4 fruit fly cellular contexts compared by ENCODE assay signal in genomic region chrX:9993427-9994218, dm6.
A peak's percentile ranks its signal among the peaks of the same experiment; 100 is the strongest.
TF ChIP-seq lines count a peak whose summit lies in the region.

No protein-coding gene starts in this region.

- no peak for TF ChIP-seq CTCF in whole organism, embryonic (GFP tag; optimal IDR thresholded peaks at IDR 0.05; lab: Kevin White, UChicago)

TF ChIP-seq in whole organism, embryonic, 481 proteins besides CTCF, POLR2A, EP300 and RAD21 (continues in another document):
- TF ChIP-seq CG32532 (GFP tag; IDR thresholded peaks at IDR 0.05; lab: Robert Waterston, UW) = 0 out of 2 replicates have a peak, but pooled peaks have one; percentile 26
- TF ChIP-seq corto (GFP tag; optimal IDR thresholded peaks at IDR 0.05; lab: Kevin White, UChicago) = no peak
- no peak for TF ChIP-seq CG11247 (GFP tag; IDR thresholded peaks at IDR 0.05; lab: Robert Waterston, UW)
- TF ChIP-seq CG4820 (GFP tag; optimal IDR thresholded peaks at IDR 0.05; lab: Kevin White, UChicago) = no peak
- TF ChIP-seq Nf-YA (GFP tag; IDR thresholded peaks at IDR 0.05; lab: Robert Waterston, UW) = no peak
- no peak for TF ChIP-seq CG34376 (GFP tag; optimal IDR thresholded peaks at IDR 0.05; lab: Kevin White, UChicago)
- peak; percentile 15 for TF ChIP-seq Oli (tag; optimal IDR thresholded peaks at IDR 0.05; lab: Kevin White, UChicago)
- TF ChIP-seq rib (GFP tag; IDR thresholded peaks at IDR 0.05; lab: Robert Waterston, UW) = no peak
- no peak for TF ChIP-seq ftz-f1 (GFP tag; optimal IDR thresholded peaks at IDR 0.05; lab: Kevin White, UChicago)
- TF ChIP-seq MESR4 (GFP tag; optimal IDR thresholded peaks at IDR 0.05; lab: Kevin White, UChicago) = no peak
- no peak for TF ChIP-seq Chrac-16 (GFP tag; optimal IDR thresholded peaks at IDR 0.05; lab: Kevin White, UChicago)
- no peak for TF ChIP-seq tgo (GFP tag; IDR thresholded peaks at IDR 0.05; lab: Robert Waterston, UW)
- no peak for TF ChIP-seq CG6689 (GFP tag; IDR thresholded peaks at IDR 0.05; lab: Robert Waterston, UW)
- no peak for TF ChIP-seq CG4617 (GFP tag; optimal IDR thresholded peaks at IDR 0.05; lab: Kevin White, UChicago; ENCODE audit: borderline replicate concordance)
- TF ChIP-seq Neu2 (GFP tag; optimal IDR thresholded peaks at IDR 0.05; lab: Kevin White, UChicago; ENCODE audit: borderline replicate concordance) = no peak
- TF ChIP-seq p53 (GFP tag; optimal IDR thresholded peaks at IDR 0.05; lab: Kevin White, UChicago) = no peak
- no peak for TF ChIP-seq Eip74EF (GFP tag; optimal IDR thresholded peaks at IDR 0.05; lab: Kevin White, UChicago)
- no peak for TF ChIP-seq Rx (GFP tag; IDR thresholded peaks at IDR 0.05; lab: Robert Waterston, UW)
- TF ChIP-seq tin (GFP tag; optimal IDR thresholded peaks at IDR 0.05; lab: Kevin White, UChicago) = no peak
- TF ChIP-seq chif (GFP tag; optimal IDR thresholded peaks at IDR 0.05; lab: Kevin White, UChicago) = no peak
- TF ChIP-seq CG6683 (GFP tag; optimal IDR thresholded peaks at IDR 0.05; lab: Kevin White, UChicago) = no peak
- no peak for TF ChIP-seq grau (tag; optimal IDR thresholded peaks at IDR 0.05; lab: Kevin White, UChicago)
- no peak for TF ChIP-seq CG13624 (GFP tag; optimal IDR thresholded peaks at IDR 0.05; lab: Kevin White, UChicago)

TF ChIP-seq in whole organism, prepupa, 60 proteins besides CTCF, POLR2A, EP300 and RAD21 (continues in another document):
- TF ChIP-seq Sox102F (GFP tag; optimal IDR thresholded peaks at IDR 0.05; lab: Kevin White, UChicago) = no peak
- no peak for TF ChIP-seq dsx (GFP tag; optimal IDR thresholded peaks at IDR 0.05; lab: Kevin White, UChicago; ENCODE audit: poor library complexity, severe bottlenecking)
- TF ChIP-seq Sox15 (GFP tag; optimal IDR thresholded peaks at IDR 0.05; lab: Kevin White, UChicago) = no peak
- TF ChIP-seq Hr39 (GFP tag; optimal IDR thresholded peaks at IDR 0.05; lab: Kevin White, UChicago) = peak; percentile 38
- no peak for TF ChIP-seq vri (GFP tag; optimal IDR thresholded peaks at IDR 0.05; lab: Kevin White, UChicago)
- no peak for TF ChIP-seq CG4318 (GFP tag; optimal IDR thresholded peaks at IDR 0.05; lab: Kevin White, UChicago)
- TF ChIP-seq topi (GFP tag; optimal IDR thresholded peaks at IDR 0.05; lab: Kevin White, UChicago) = no peak
- no peak for TF ChIP-seq CG9139 (GFP tag; optimal IDR thresholded peaks at IDR 0.05; lab: Kevin White, UChicago)
- TF ChIP-seq Smox (GFP tag; optimal IDR thresholded peaks at IDR 0.05; lab: Kevin White, UChicago) = peak; percentile 1
- peak; percentile 29 for TF ChIP-seq Lpt (GFP tag; optimal IDR thresholded peaks at IDR 0.05; lab: Kevin White, UChicago)
- peak; percentile 65 for TF ChIP-seq eg (GFP tag; IDR thresholded peaks at IDR 0.05; lab: Robert Waterston, UW)
- no peak for TF ChIP-seq dac (GFP tag; optimal IDR thresholded peaks at IDR 0.05; lab: Kevin White, UChicago)
- TF ChIP-seq achi (GFP tag; optimal IDR thresholded peaks at IDR 0.05; lab: Kevin White, UChicago) = no peak
- TF ChIP-seq CG6163 (GFP tag; IDR thresholded peaks at IDR 0.05; lab: Robert Waterston, UW) = peak; percentile 8; the same call in 2 of the 3 replicates
- peak; percentile 64 for TF ChIP-seq svp (GFP tag; lab: Kevin White, UChicago)
- no peak for TF ChIP-seq Ets96B (tag; optimal IDR thresholded peaks at IDR 0.05; lab: Kevin White, UChicago)
- TF ChIP-seq Blimp-1 (GFP tag; optimal IDR thresholded peaks at IDR 0.05; lab: Kevin White, UChicago) = peak; percentile 76
- no peak for TF ChIP-seq CG6792 (GFP tag; optimal IDR thresholded peaks at IDR 0.05; lab: Kevin White, UChicago)
- peak; percentile 24 for TF ChIP-seq pdm3 (GFP tag; optimal IDR thresholded peaks at IDR 0.05; lab: Kevin White, UChicago)
- peak; percentile 74 for TF ChIP-seq Eip78C (GFP tag; lab: Kevin White, UChicago)
- TF ChIP-seq Hr38 (GFP tag; optimal IDR thresholded peaks at IDR 0.05; lab: Kevin White, UChicago) = no peak
- no peak for TF ChIP-seq Gug (GFP tag; IDR thresholded peaks at IDR 0.05; lab: Robert Waterston, UW)
- no peak for TF ChIP-seq fd59A (GFP tag; optimal IDR thresholded peaks at IDR 0.05; lab: Kevin White, UChicago)
- TF ChIP-seq net (GFP tag; optimal IDR thresholded peaks at IDR 0.05; lab: Kevin White, UChicago) = peak; percentile 24
- no peak for TF ChIP-seq Eip75B (GFP tag; optimal IDR thresholded peaks at IDR 0.05; lab: Kevin White, UChicago)

TF ChIP-seq in whole organism, pupa, 21 proteins besides CTCF, POLR2A, EP300 and RAD21:
- peak; percentile 57 for TF ChIP-seq EcR (GFP tag; optimal IDR thresholded peaks at IDR 0.05; lab: Kevin White, UChicago)
- TF ChIP-seq CG14655 (GFP tag; optimal IDR thresholded peaks at IDR 0.05; lab: Kevin White, UChicago) = peak; percentile 23
- TF ChIP-seq CG13204 (GFP tag; optimal IDR thresholded peaks at IDR 0.05; lab: Kevin White, UChicago) = peak; percentile 1
- TF ChIP-seq CG34367 (tag; optimal IDR thresholded peaks at IDR 0.05; lab: Kevin White, UChicago) = no peak
- peak; percentile 17; the same call in 1 of the 3 replicates for TF ChIP-seq fd96Ca (GFP tag; IDR thresholded peaks at IDR 0.05; lab: Robert Waterston, UW)
- no peak for TF ChIP-seq CG15710 (tag; optimal IDR thresholded peaks at IDR 0.05; lab: Kevin White, UChicago)
- peak; percentile 26; the same call in 1 of the 2 replicates for TF ChIP-seq CG12605 (GFP tag; IDR thresholded peaks at IDR 0.05; lab: Robert Waterston, UW)
- TF ChIP-seq Snoo (tag; optimal IDR thresholded peaks at IDR 0.05; lab: Kevin White, UChicago) = no peak
- 0 out of 3 replicates have a peak, but pooled peaks have one; percentile 47 for TF ChIP-seq CG4496 (GFP tag; IDR thresholded peaks at IDR 0.05; lab: Robert Waterston, UW)
- no peak for TF ChIP-seq Pif1A (GFP tag; optimal IDR thresholded peaks at IDR 0.05; lab: Kevin White, UChicago)
- peak; percentile 18; the same call in 1 of the 2 replicates for TF ChIP-seq Ets98B (GFP tag; IDR thresholded peaks at IDR 0.05; lab: Robert Waterston, UW)
- TF ChIP-seq CG17806 (tag; optimal IDR thresholded peaks at IDR 0.05; lab: Kevin White, UChicago) = peak; percentile 19
- TF ChIP-seq Pif1B (GFP tag; optimal IDR thresholded peaks at IDR 0.05; lab: Kevin White, UChicago) = no peak
- peak; percentile 12 for TF ChIP-seq CG8301 (tag; optimal IDR thresholded peaks at IDR 0.05; lab: Kevin White, UChicago)
TF ChIP-seq in whole organism, pupa: peak in this region for 9.

TF ChIP-seq in whole organism, wandering third instar larva, 38 proteins besides CTCF, POLR2A, EP300 and RAD21 (continues in another document):
- no peak for TF ChIP-seq Myc (optimal IDR thresholded peaks at IDR 0.05; lab: Kevin White, UChicago)
- TF ChIP-seq CrebA (GFP tag; optimal IDR thresholded peaks at IDR 0.05; lab: Kevin White, UChicago; ENCODE audit: borderline replicate concordance) = no peak
- TF ChIP-seq CG9705 (GFP tag; optimal IDR thresholded peaks at IDR 0.05; lab: Kevin White, UChicago) = no peak
- TF ChIP-seq foxo (GFP tag; optimal IDR thresholded peaks at IDR 0.05; lab: Kevin White, UChicago) = peak in 1 of 2 experiments; percentile 32
- no peak for TF ChIP-seq Hnf4 (GFP tag; optimal IDR thresholded peaks at IDR 0.05; lab: Kevin White, UChicago)
- peak; percentile 4 for TF ChIP-seq Vsx2 (GFP tag; optimal IDR thresholded peaks at IDR 0.05; lab: Kevin White, UChicago; ENCODE audit: partially characterized antibody)
- TF ChIP-seq dl (GFP tag; optimal IDR thresholded peaks at IDR 0.05; lab: Kevin White, UChicago; ENCODE audit: insufficient read depth in 1 of 2, partially characterized antibody in 2 of 2) = no peak
- TF ChIP-seq Jra (GFP tag; optimal IDR thresholded peaks at IDR 0.05; lab: Kevin White, UChicago) = no peak
- TF ChIP-seq dmrt93B (GFP tag; optimal IDR thresholded peaks at IDR 0.05; lab: Kevin White, UChicago) = peak; percentile 9
- TF ChIP-seq Hr83 (GFP tag; optimal IDR thresholded peaks at IDR 0.05; lab: Kevin White, UChicago; ENCODE audit: poor library complexity, severe bottlenecking) = no peak
- TF ChIP-seq Dfd (GFP tag; optimal IDR thresholded peaks at IDR 0.05; lab: Kevin White, UChicago) = no peak
- TF ChIP-seq CG32264 (GFP tag; optimal IDR thresholded peaks at IDR 0.05; lab: Kevin White, UChicago) = no peak
- peak; percentile 43 for TF ChIP-seq h (GFP tag; optimal IDR thresholded peaks at IDR 0.05; lab: Kevin White, UChicago)
- TF ChIP-seq usp (GFP tag; optimal IDR thresholded peaks at IDR 0.05; lab: Kevin White, UChicago) = no peak
- TF ChIP-seq pan (optimal IDR thresholded peaks at IDR 0.05; lab: Kevin White, UChicago) = no peak
- no peak for TF ChIP-seq fru (GFP tag; optimal IDR thresholded peaks at IDR 0.05; lab: Kevin White, UChicago)
- TF ChIP-seq N (GFP tag; optimal IDR thresholded peaks at IDR 0.05; lab: Kevin White, UChicago) = no peak
- TF ChIP-seq br (GFP tag; optimal IDR thresholded peaks at IDR 0.05; lab: Kevin White, UChicago) = no peak
- no peak for TF ChIP-seq HLH106 (tag; optimal IDR thresholded peaks at IDR 0.05; lab: Kevin White, UChicago)
- TF ChIP-seq jim (GFP tag; optimal IDR thresholded peaks at IDR 0.05; lab: Kevin White, UChicago) = no peak
- no peak for TF ChIP-seq lola (GFP tag; optimal IDR thresholded peaks at IDR 0.05; lab: Kevin White, UChicago)
- no peak for TF ChIP-seq Rel (GFP tag; optimal IDR thresholded peaks at IDR 0.05; lab: Kevin White, UChicago)
- TF ChIP-seq Rel (tag; optimal IDR thresholded peaks at IDR 0.05; lab: Kevin White, UChicago) = no peak
- no peak for TF ChIP-seq ey (GFP tag; optimal IDR thresholded peaks at IDR 0.05; lab: Kevin White, UChicago)
- TF ChIP-seq Mio (GFP tag; optimal IDR thresholded peaks at IDR 0.05; lab: Kevin White, UChicago) = no peak
- TF ChIP-seq Hr78 (GFP tag; optimal IDR thresholded peaks at IDR 0.05; lab: Kevin White, UChicago) = no peak
- no peak for TF ChIP-seq GATAd (GFP tag; optimal IDR thresholded peaks at IDR 0.05; lab: Kevin White, UChicago)
- TF ChIP-seq psq (GFP tag; optimal IDR thresholded peaks at IDR 0.05; lab: Kevin White, UChicago) = no peak
- no peak for TF ChIP-seq rgr (GFP tag; optimal IDR thresholded peaks at IDR 0.05; lab: Kevin White, UChicago)
- TF ChIP-seq OdsH (GFP tag; optimal IDR thresholded peaks at IDR 0.05; lab: Kevin White, UChicago) = no peak
- TF ChIP-seq sage (GFP tag; optimal IDR thresholded peaks at IDR 0.05; lab: Kevin White, UChicago) = no peak
- TF ChIP-seq woc (GFP tag; optimal IDR thresholded peaks at IDR 0.05; lab: Kevin White, UChicago) = peak; percentile 30
- no peak for TF ChIP-seq tai (GFP tag; optimal IDR thresholded peaks at IDR 0.05; lab: Kevin White, UChicago)
- TF ChIP-seq dsf (GFP tag; optimal IDR thresholded peaks at IDR 0.05; lab: Kevin White, UChicago; ENCODE audit: borderline replicate concordance) = no peak
- TF ChIP-seq sv (GFP tag; optimal IDR thresholded peaks at IDR 0.05; lab: Kevin White, UChicago) = no peak
- peak; percentile 10 for TF ChIP-seq Dif (GFP tag; optimal IDR thresholded peaks at IDR 0.05; lab: Kevin White, UChicago; ENCODE audit: partially characterized antibody)
- TF ChIP-seq brk (GFP tag; optimal IDR thresholded peaks at IDR 0.05; lab: Kevin White, UChicago) = no peak
- TF ChIP-seq Abd-B (GFP tag; optimal IDR thresholded peaks at IDR 0.05; lab: Kevin White, UChicago) = no peak

Comparison
In these comparisons a context has a peak if more than half of its experiments do, and no peak if none do; other contexts are left out.
1. Of the 7 proteins assayed by ChIP-seq in both whole organism, embryonic and whole organism, prepupa: peak only in whole organism, embryonic: Sox102F; only in whole organism, prepupa: Blimp-1, Hr39 and Lpt; in both: none; in neither: 3.